Worm (Caenorhabditis elegans): ENCODE results near the gene sdz-19.

- no peak for TF ChIP-seq aly-2 (tag; optimal IDR thresholded peaks at IDR 0.05)
- no peak for TF ChIP-seq snpc-4 (tag; optimal IDR thresholded peaks at IDR 0.05)
- TF ChIP-seq egl-27 (tag; optimal IDR thresholded peaks at IDR 0.05) = no peak
- no peak for TF ChIP-seq daf-12 (tag; optimal IDR thresholded peaks at IDR 0.05)
- peak; percentile 79 for TF ChIP-seq pha-4 (tag; optimal IDR thresholded peaks at IDR 0.05)
- no peak for TF ChIP-seq nhr-67 (tag; optimal IDR thresholded peaks at IDR 0.05)
- TF ChIP-seq fkh-2 (tag; optimal IDR thresholded peaks at IDR 0.05) = no peak
- no peak for TF ChIP-seq elt-1 (tag; optimal IDR thresholded peaks at IDR 0.05)
- no peak for TF ChIP-seq nhr-25 (tag; optimal IDR thresholded peaks at IDR 0.05)
These were observed 15.8 kb upstream of the sdz-19 start for ce11 chrX:12518982-12519381.

Data from whole organism, L3 larva.